Fruit fly (Drosophila melanogaster) whole organism, embryonic: Measurements from ENCODE around the gene CG6254.

Experiments
- Awh ChIP-seq: fragments of 200-800 bp; sonication (Bioruptor generic); IDR thresholded peaks from 2 replicates; pipeline ENCODE4, ENCODE4 v1.3.6; 2022; ENCODE audit warnings: missing biosample characterization, missing genetic modification characterization
- C15 ChIP-seq: fragments of 200-800 bp; sonication (Bioruptor generic); IDR thresholded peaks from 3 replicates; pipeline ENCODE4 v1.3.6; 2022; ENCODE audit warnings: missing biosample characterization, missing genetic modification characterization
- CG10431 ChIP-seq: fragments of 200-800 bp; sonication (Bioruptor generic); optimal IDR thresholded peaks from 3 replicates; lab custom pipeline; 2018; ENCODE audit warnings: missing biosample characterization, mild to moderate bottlenecking, missing genetic modification characterization
- CG12155 ChIP-seq: fragments of 200-800 bp; sonication (Bioruptor generic); optimal IDR thresholded peaks from 3 replicates; lab custom pipeline; 2016; ENCODE audit warnings: missing biosample characterization, missing genetic modification characterization
- CG12236 ChIP-seq: fragments of 200-800 bp; sonication (Bioruptor generic); optimal IDR thresholded peaks from 2 replicates; lab custom pipeline; 2016; ENCODE audit warnings: missing biosample characterization, missing genetic modification characterization
- CG13123 ChIP-seq: fragments of 200-800 bp; sonication (Bioruptor generic); optimal IDR thresholded peaks from 2 replicates; lab custom pipeline; 2016; ENCODE audit warnings: missing biosample characterization, missing genetic modification characterization
- CG16779 ChIP-seq: fragments of 200-800 bp; sonication (Bioruptor generic); IDR thresholded peaks from 2 replicates; pipeline ENCODE4 v1.3.6; 2022; ENCODE audit warnings: missing biosample characterization, missing genetic modification characterization
- CG17359 ChIP-seq: fragments of 200-800 bp; sonication (Bioruptor generic); optimal IDR thresholded peaks from 3 replicates; lab custom pipeline; 2018; ENCODE audit warnings: missing biosample characterization, mild to moderate bottlenecking, missing genetic modification characterization, moderate library complexity
- CG17361 ChIP-seq: fragments of 200-800 bp; sonication (Bioruptor generic); IDR thresholded peaks from 3 replicates; pipeline ENCODE4 v1.3.6; 2022; ENCODE audit warnings: missing biosample characterization, missing genetic modification characterization
- CG17568 ChIP-seq: fragments of 200-800 bp; sonication (Bioruptor generic); optimal IDR thresholded peaks from 2 replicates; lab custom pipeline; 2018; ENCODE audit warnings: missing biosample characterization, mild to moderate bottlenecking, missing genetic modification characterization, moderate library complexity
- CG2678 ChIP-seq: fragments of 200-800 bp; sonication (Bioruptor generic); optimal IDR thresholded peaks from 3 replicates; lab custom pipeline; 2019; ENCODE audit warnings: missing biosample characterization, mild to moderate bottlenecking, missing genetic modification characterization, moderate library complexity
- CG30431 ChIP-seq: fragments of 200-800 bp; sonication (Bioruptor generic); optimal IDR thresholded peaks from 2 replicates; lab custom pipeline; 2017; ENCODE audit warnings: missing biosample characterization, missing genetic modification characterization
- CG32532 ChIP-seq: fragments of 200-800 bp; sonication (Bioruptor generic); IDR thresholded peaks from 2 replicates; pipeline ENCODE4 v1.3.6; 2022; ENCODE audit warnings: missing biosample characterization, missing genetic modification characterization
- CG32772 ChIP-seq: fragments of 200-800 bp; sonication (Bioruptor generic); IDR thresholded peaks from 2 replicates; pipeline ENCODE4 v1.3.6; 2022; ENCODE audit warnings: missing biosample characterization, missing genetic modification characterization
- CG33557 ChIP-seq: fragments of 200-800 bp; sonication (Bioruptor generic); optimal IDR thresholded peaks from 2 replicates; lab custom pipeline; 2019; ENCODE audit warnings: missing biosample characterization, mild to moderate bottlenecking, missing genetic modification characterization, moderate library complexity
- CG3838 ChIP-seq: fragments of 200-800 bp; sonication (Bioruptor generic); optimal IDR thresholded peaks from 3 replicates; lab custom pipeline; 2016; ENCODE audit warnings: missing biosample characterization, missing genetic modification characterization
- CG4854 ChIP-seq: fragments of 200-800 bp; sonication (Bioruptor generic); optimal IDR thresholded peaks from 2 replicates; lab custom pipeline; 2016; ENCODE audit warnings: missing biosample characterization, missing genetic modification characterization, inconsistent platforms
- CG7963 ChIP-seq: fragments of 200-800 bp; sonication (Bioruptor generic); IDR thresholded peaks from 3 replicates; pipeline ENCODE4 v1.3.6; 2022; ENCODE audit warnings: missing biosample characterization, missing genetic modification characterization; ENCODE audit not compliant: partially characterized antibody
- CG9876 ChIP-seq: fragments of 200-800 bp; sonication (Bioruptor generic); optimal IDR thresholded peaks from 2 replicates; lab custom pipeline; 2016; ENCODE audit warnings: missing biosample characterization, missing genetic modification characterization
- CoRest ChIP-seq: fragments of 200-800 bp; sonication (Bioruptor generic); optimal IDR thresholded peaks from 3 replicates; lab custom pipeline; 2018; ENCODE audit warnings: missing biosample characterization, mild to moderate bottlenecking, missing genetic modification characterization, moderate library complexity
- Dip3 ChIP-seq: fragments of 200-800 bp; sonication (Bioruptor generic); optimal IDR thresholded peaks from 3 replicates; lab custom pipeline; 2016; ENCODE audit warnings: missing biosample characterization, missing genetic modification characterization
- Drgx ChIP-seq: fragments of 200-800 bp; sonication (Bioruptor generic); IDR thresholded peaks from 2 replicates; pipeline ENCODE4 v1.3.6; 2022; ENCODE audit warnings: missing biosample characterization, missing genetic modification characterization
- E2f2 ChIP-seq: fragments of 200-800 bp; sonication (Bioruptor generic); IDR thresholded peaks from 2 replicates; pipeline ENCODE4 v1.3.6; 2022; ENCODE audit warnings: missing biosample characterization, missing genetic modification characterization
- HHEX ChIP-seq: fragments of 200-800 bp; sonication (Bioruptor generic); optimal IDR thresholded peaks from 3 replicates; lab custom pipeline; 2017; ENCODE audit warnings: missing biosample characterization, mild to moderate bottlenecking, missing genetic modification characterization, missing genetic modification reagents
- Hand ChIP-seq: fragments of 200-800 bp; sonication (Bioruptor generic); optimal IDR thresholded peaks from 2 replicates; lab custom pipeline; 2017; ENCODE audit warnings: mild to moderate bottlenecking, missing biosample characterization, missing genetic modification reagents, missing genetic modification characterization
- Hr3 ChIP-seq: fragments of 200-800 bp; sonication (Bioruptor generic); optimal IDR thresholded peaks from 3 replicates; lab custom pipeline; 2016; ENCODE audit warnings: missing biosample characterization, missing genetic modification characterization
- Lpt ChIP-seq: fragments of >200 bp; optimal IDR thresholded peaks from 2 replicates; lab custom pipeline; 2018; ENCODE audit warnings: missing biosample characterization, missing genetic modification characterization
- Mad ChIP-seq: fragments of 200-800 bp; sonication (Bioruptor generic); optimal IDR thresholded peaks from 2 replicates; lab custom pipeline; 2016; ENCODE audit warnings: missing biosample characterization, missing genetic modification characterization
- Max ChIP-seq: fragments of 200-800 bp; sonication (Bioruptor generic); optimal IDR thresholded peaks from 2 replicates; lab custom pipeline; 2016; ENCODE audit warnings: missing biosample characterization, mild to moderate bottlenecking, missing genetic modification characterization
- Ravus ChIP-seq: fragments of 200-800 bp; sonication (Bioruptor generic); IDR thresholded peaks from 2 replicates; pipeline ENCODE4 v1.3.6; 2022; ENCODE audit warnings: missing biosample characterization, missing genetic modification characterization
- Usf ChIP-seq: fragments of 200-800 bp; sonication (Bioruptor generic); optimal IDR thresholded peaks from 2 replicates; lab custom pipeline; 2017; ENCODE audit warnings: missing genotype, missing biosample characterization, missing genetic modification characterization
- abd-A ChIP-seq: fragments of 200-800 bp; sonication (Bioruptor generic); optimal IDR thresholded peaks from 3 replicates; lab custom pipeline; 2019; ENCODE audit warnings: missing biosample characterization, mild to moderate bottlenecking, missing genetic modification characterization, moderate library complexity
- bigmax ChIP-seq: fragments of 200-800 bp; sonication (Bioruptor generic); optimal IDR thresholded peaks from 2 replicates; lab custom pipeline; 2018; ENCODE audit warnings: missing biosample characterization, mild to moderate bottlenecking, missing genetic modification characterization
- bowl ChIP-seq: fragments of 200-800 bp; sonication (Bioruptor generic); IDR thresholded peaks from 2 replicates; pipeline ENCODE4 v1.3.6; 2022; ENCODE audit warnings: missing biosample characterization, missing genetic modification characterization
- ewg ChIP-seq: fragments of 200-800 bp; sonication (Bioruptor generic); optimal IDR thresholded peaks from 3 replicates; lab custom pipeline; 2017; ENCODE audit warnings: mild to moderate bottlenecking, missing biosample characterization, missing genetic modification reagents, missing genetic modification characterization
- exex ChIP-seq: fragments of 200-800 bp; sonication (Bioruptor generic); optimal IDR thresholded peaks from 4 replicates; lab custom pipeline; 2018; ENCODE audit warnings: missing biosample characterization, mild to moderate bottlenecking, missing genetic modification characterization, moderate library complexity
- ftz-f1 ChIP-seq: fragments of 200-800 bp; sonication (Bioruptor generic); optimal IDR thresholded peaks from 2 replicates; lab custom pipeline; 2016; ENCODE audit warnings: missing biosample characterization, missing genetic modification characterization
- grau ChIP-seq: fragments of 200-800 bp; optimal IDR thresholded peaks from 3 replicates; lab custom pipeline; 2019; ENCODE audit warnings: missing biosample characterization, mild to moderate bottlenecking, missing genetic modification characterization, moderate library complexity
- insv ChIP-seq, 2 experiments: fragments of 200-800 bp; sonication (Bioruptor generic); optimal IDR thresholded peaks; 3 replicates each; lab custom pipeline; 2016 to 2018; ENCODE audit warnings: missing biosample characterization in 2 of 2, missing genetic modification characterization in 2 of 2
- kni ChIP-seq: fragments of 200-800 bp; sonication (Bioruptor generic); optimal IDR thresholded peaks from 3 replicates; lab custom pipeline; 2017; ENCODE audit warnings: mild to moderate bottlenecking, missing biosample characterization, missing genetic modification reagents, missing genetic modification characterization
- lab ChIP-seq: fragments of 200-800 bp; sonication (Bioruptor generic); optimal IDR thresholded peaks from 3 replicates; lab custom pipeline; 2017; ENCODE audit warnings: missing biosample characterization, missing genetic modification characterization, mild to moderate bottlenecking, moderate library complexity, missing genetic modification reagents
- lilli ChIP-seq: fragments of 200-800 bp; sonication (Bioruptor generic); optimal IDR thresholded peaks from 3 replicates; lab custom pipeline; 2016; ENCODE audit warnings: missing biosample characterization, missing genetic modification characterization
- lov ChIP-seq, 2 experiments: fragments of 200-800 bp in 1 of 2; fragments of >200 bp in 1 of 2; sonication (Bioruptor generic) in 1 of 2; IDR thresholded peaks in 1 of 2; optimal IDR thresholded peaks in 1 of 2; 2 replicates in 1 of 2; 3 replicates in 1 of 2; pipeline versions ENCODE4 v1.3.6 to Lab custom; 2017 to 2022; ENCODE audit warnings: missing biosample characterization in 1 of 2, missing genetic modification characterization in 1 of 2
- mam ChIP-seq: fragments of 200-800 bp; sonication (Bioruptor generic); optimal IDR thresholded peaks from 3 replicates; lab custom pipeline; 2016; ENCODE audit warnings: missing biosample characterization, missing genetic modification characterization
- nau ChIP-seq: fragments of 200-800 bp; sonication (Bioruptor generic); optimal IDR thresholded peaks from 3 replicates; lab custom pipeline; 2017; ENCODE audit warnings: missing biosample characterization, mild to moderate bottlenecking, missing genetic modification characterization, missing genetic modification reagents
- pzg ChIP-seq: fragments of 200-800 bp; sonication (Bioruptor generic); optimal IDR thresholded peaks from 3 replicates; lab custom pipeline; 2018; ENCODE audit warnings: missing biosample characterization, mild to moderate bottlenecking, missing genetic modification characterization, moderate library complexity
- row ChIP-seq: fragments of 200-800 bp; sonication (Bioruptor generic); IDR thresholded peaks from 3 replicates; pipeline ENCODE4 v1.3.6; 2022; ENCODE audit warnings: missing biosample characterization, missing genetic modification characterization
- seq ChIP-seq: fragments of 200-800 bp; sonication (Bioruptor generic); IDR thresholded peaks from 2 replicates; pipeline ENCODE4 v1.3.6; 2022; ENCODE audit warnings: missing biosample characterization, missing genetic modification characterization
- shn ChIP-seq: fragments of 200-800 bp; sonication (Bioruptor generic); optimal IDR thresholded peaks from 3 replicates; lab custom pipeline; 2016; ENCODE audit warnings: missing biosample characterization, missing genetic modification characterization
- slbo ChIP-seq: fragments of 200-800 bp; sonication (Bioruptor generic); IDR thresholded peaks from 2 replicates; pipeline ENCODE4 v1.3.6; 2022; ENCODE audit warnings: missing biosample characterization, missing genetic modification characterization

Gene CG6254

dm6 chr3R:10168483-10169064 lies 7.4 kb upstream of the CG6254 start (continued):
- TF ChIP-seq row (GFP tag; lab: Robert Waterston, UW) (peak; percentile 51; the same call in 2 of the 3 replicates), Ravus (GFP tag; lab: Robert Waterston, UW) (no peak; the same call in 1 of the 2 replicates), insv (GFP tag; optimal IDR thresholded peaks at IDR 0.05; lab: Kevin White, UChicago) (no peak), CG17359 (tag; lab: Kevin White, UChicago) (peak; percentile 38), CG4854 (peak; percentile 16), Drgx (GFP tag; lab: Robert Waterston, UW) (0 out of 2 replicates have a peak, but pooled peaks have one; percentile 9), CG12236 (no peak), HHEX (GFP tag; lab: Kevin White, UChicago) (peak; percentile 12), Usf (GFP tag; lab: Kevin White, UChicago) (peak; percentile 23), shn (no peak), exex (no peak), CG13123 (GFP tag; lab: Kevin White, UChicago) (peak; percentile 38), lov (optimal IDR thresholded peaks at IDR 0.05; lab: Kevin White, UChicago) (no peak), lov (GFP tag; IDR thresholded peaks at IDR 0.05; lab: Robert Waterston, UW) (no peak), Mad (no peak), lilli (GFP tag; lab: Kevin White, UChicago) (peak; percentile 48), CG32532 (GFP tag; lab: Robert Waterston, UW) (peak; percentile 37), CoRest (tag; lab: Kevin White, UChicago) (peak; percentile 57), Dip3 (GFP tag; lab: Kevin White, UChicago) (no peak), abd-A (tag; lab: Kevin White, UChicago) (no peak), CG2678 (peak; percentile 70), Hr3 (no peak), mam (GFP tag; lab: Kevin White, UChicago) (peak; percentile 32), CG32772 (GFP tag; lab: Robert Waterston, UW) (no peak), ewg (GFP tag; lab: Kevin White, UChicago) (peak; percentile 13), pzg (GFP tag; lab: Kevin White, UChicago) (no peak), CG9876 (no peak), CG17568 (peak; percentile 20), Max (GFP tag; lab: Kevin White, UChicago) (no peak), CG17361 (GFP tag; lab: Robert Waterston, UW) (no peak), CG12155 (GFP tag; lab: Kevin White, UChicago) (peak; percentile 37), Awh (GFP tag; lab: Robert Waterston, UW) (0 out of 2 replicates have a peak, but pooled peaks have one; percentile 7), CG33557 (GFP tag; lab: Kevin White, UChicago) (peak; percentile 47), ftz-f1 (GFP tag; lab: Kevin White, UChicago) (no peak), CG7963 (GFP tag; lab: Robert Waterston, UW) (no peak), CG30431 (GFP tag; lab: Kevin White, UChicago) (peak; percentile 15), bowl (GFP tag; lab: Robert Waterston, UW) (no peak), C15 (no peak), lab (GFP tag; lab: Kevin White, UChicago) (peak; percentile 45), CG10431 (GFP tag; lab: Kevin White, UChicago) (no peak), kni (GFP tag; lab: Kevin White, UChicago) (no peak), bigmax (GFP tag; lab: Kevin White, UChicago) (no peak), CG3838 (GFP tag; lab: Kevin White, UChicago) (no peak), grau (tag; lab: Kevin White, UChicago) (peak; percentile 44), slbo (GFP tag; lab: Robert Waterston, UW) (peak; percentile 65), Hand (peak; percentile 10), Lpt (GFP tag; lab: Kevin White, UChicago) (no peak), CG16779 (0 out of 2 replicates have a peak, but pooled peaks have one; percentile 13), E2f2 (GFP tag; lab: Robert Waterston, UW) (no peak), nau (no peak), seq (GFP tag; lab: Robert Waterston, UW) (peak; percentile 45; the same call in 1 of the 2 replicates)
